Worm (Caenorhabditis elegans) whole organism, mixed stage, embryonic: ENCODE measurements around the gene cwp-2.

ENCODE experiments used
- elt-1 ChIP-seq: sonication (generic microtip); optimal IDR thresholded peaks from 2 replicates; lab custom pipeline; 2017; ENCODE audit warnings: missing genetic modification characterization, mild to moderate bottlenecking, missing compliant biosample characterization, antibody characterized with exemption, moderate library complexity, borderline replicate concordance; ENCODE audit not compliant: insufficient read depth
- flh-1 ChIP-seq: fragments of 200-800 bp; sonication (Bioruptor generic); optimal IDR thresholded peaks from 2 replicates; lab custom pipeline; 2018; ENCODE audit warnings: mild to moderate bottlenecking, missing genetic modification characterization, moderate library complexity, missing compliant biosample characterization
- ham-2 ChIP-seq: fragments of 200-800 bp; sonication (Bioruptor generic); optimal IDR thresholded peaks from 2 replicates; lab custom pipeline; 2018; ENCODE audit warnings: mild to moderate bottlenecking, missing genetic modification characterization, missing compliant biosample characterization
- mab-5 ChIP-seq: fragments of 150-350 bp; optimal IDR thresholded peaks from 2 replicates; lab custom pipeline; 2014; ENCODE audit warnings: missing biosample characterization, missing genetic modification characterization
- nhr-2 ChIP-seq: fragments of 150-350 bp; optimal IDR thresholded peaks from 2 replicates; lab custom pipeline; 2014; ENCODE audit warnings: missing biosample characterization, missing genetic modification characterization
- unc-120 ChIP-seq: sonication (generic microtip); optimal IDR thresholded peaks from 2 replicates; lab custom pipeline; 2017; ENCODE audit warnings: missing genetic modification characterization, missing compliant biosample characterization; ENCODE audit not compliant: poor library complexity, severe bottlenecking
- unc-39 ChIP-seq: fragments of 150-350 bp; optimal IDR thresholded peaks from 2 replicates; lab custom pipeline; 2014; ENCODE audit warnings: missing biosample characterization, missing genetic modification characterization

ce11 chrV:4826710-4827380 is 15.6 kb downstream of the cwp-2 start, which contains the start of the genes hsp-6 and C37H5.5:
- no peak for TF ChIP-seq ham-2 (GFP tag; lab: Kevin White, UChicago)
- TF ChIP-seq unc-39 = no peak
- TF ChIP-seq flh-1 (GFP tag; lab: Kevin White, UChicago) = no peak
- TF ChIP-seq mab-5 (tag; lab: Kevin White, UChicago) = no peak
- TF ChIP-seq nhr-2 (tag; lab: Kevin White, UChicago) = peak; percentile 22
- no peak for TF ChIP-seq elt-1
- peak; percentile 49 for TF ChIP-seq unc-120
